Worm (Caenorhabditis elegans) whole organism, midembryonic: Measurements from ENCODE around the gene prx-3.

Source experiments
- T22C8.4 ChIP-seq: fragments of 200-800 bp; sonication (Bioruptor generic); IDR thresholded peaks from 2 replicates; pipeline ENCODE4 v1.3.6; 2022; ENCODE audit warnings: missing genetic modification characterization, missing compliant biosample characterization
- cog-1 ChIP-seq: sonication (generic microtip); optimal IDR thresholded peaks from 2 replicates; lab custom pipeline; 2016; ENCODE audit warnings: missing genetic modification characterization, missing compliant biosample characterization
- flt-1 ChIP-seq: fragments of 200-800 bp; sonication (Bioruptor generic); IDR thresholded peaks from 2 replicates; pipeline ENCODE4 v1.3.6; 2022; ENCODE audit warnings: missing genetic modification characterization, missing compliant biosample characterization
- klf-2 ChIP-seq: fragments of 200-800 bp; sonication (Bioruptor generic); conservative IDR thresholded peaks from 2 replicates; pipeline ENCODE4 v1.3.6; 2022; ENCODE audit warnings: missing genetic modification reagents, missing genetic modification characterization, missing compliant biosample characterization
- med-1 ChIP-seq: sonication (generic microtip); optimal IDR thresholded peaks from 2 replicates; lab custom pipeline; 2017; ENCODE audit warnings: missing genetic modification characterization, mild to moderate bottlenecking, missing compliant biosample characterization, antibody characterized with exemption, missing genetic modification reagents; ENCODE audit not compliant: insufficient read depth
- ref-1 ChIP-seq: fragments of 200-800 bp; sonication (Bioruptor generic); conservative IDR thresholded peaks from 2 replicates; pipeline ENCODE4 v1.3.6; 2022; ENCODE audit warnings: missing genetic modification reagents, missing genetic modification characterization, missing compliant biosample characterization
- tab-1 ChIP-seq: fragments of 200-800 bp; sonication (Bioruptor generic); IDR thresholded peaks from 2 replicates; pipeline ENCODE4 v1.3.6; 2022; ENCODE audit warnings: missing genetic modification characterization, missing compliant biosample characterization
- ztf-23 ChIP-seq: fragments of 200-800 bp; sonication (Bioruptor generic); IDR thresholded peaks from 2 replicates; pipeline ENCODE4 v1.3.6; 2022; ENCODE audit warnings: missing genetic modification reagents, missing genetic modification characterization, missing compliant biosample characterization
- ztf-29 ChIP-seq: fragments of 200-800 bp; sonication (Bioruptor generic); IDR thresholded peaks from 2 replicates; pipeline ENCODE4 v1.3.6; 2022; ENCODE audit warnings: missing genetic modification reagents, missing genetic modification characterization, missing compliant biosample characterization

prx-3 gene

DNA sequence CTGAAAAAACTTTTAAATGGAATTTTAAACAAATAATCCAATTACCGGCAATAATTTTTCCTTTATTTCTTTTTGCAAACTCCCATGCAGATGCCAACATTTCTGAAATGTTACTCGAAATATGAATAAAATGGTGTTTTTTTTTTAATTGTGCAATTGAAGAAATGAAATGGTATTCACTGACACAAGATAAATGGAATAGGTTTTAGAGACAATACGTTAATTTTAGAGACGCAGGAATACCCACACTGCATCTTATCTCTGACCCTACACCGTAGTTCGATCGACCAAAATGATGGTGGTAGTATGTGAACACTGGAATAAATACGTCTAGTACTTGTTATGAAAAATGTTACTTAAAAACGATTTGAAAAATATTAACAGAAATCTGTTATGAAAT lies at the start of gene prx-3:
Gene prx-3, minus strand, starts transcription at position 101 of the 400 bp plus-strand sequence.
- no peak for TF ChIP-seq ztf-23 (GFP tag; lab: Robert Waterston, UW)
- no peak for TF ChIP-seq klf-2 (GFP tag; lab: Robert Waterston, UW)
- TF ChIP-seq T22C8.4 (GFP tag; lab: Robert Waterston, UW), result no peak
- TF ChIP-seq med-1 (GFP tag; lab: Kevin White, UChicago), result no peak
- no peak for TF ChIP-seq flt-1
- no peak for TF ChIP-seq ref-1 (GFP tag; lab: Robert Waterston, UW)
- no peak for TF ChIP-seq ztf-29 (GFP tag; lab: Robert Waterston, UW)
- TF ChIP-seq cog-1 (tag; lab: Kevin White, UChicago), result no peak
- no peak for TF ChIP-seq tab-1

DNA sequence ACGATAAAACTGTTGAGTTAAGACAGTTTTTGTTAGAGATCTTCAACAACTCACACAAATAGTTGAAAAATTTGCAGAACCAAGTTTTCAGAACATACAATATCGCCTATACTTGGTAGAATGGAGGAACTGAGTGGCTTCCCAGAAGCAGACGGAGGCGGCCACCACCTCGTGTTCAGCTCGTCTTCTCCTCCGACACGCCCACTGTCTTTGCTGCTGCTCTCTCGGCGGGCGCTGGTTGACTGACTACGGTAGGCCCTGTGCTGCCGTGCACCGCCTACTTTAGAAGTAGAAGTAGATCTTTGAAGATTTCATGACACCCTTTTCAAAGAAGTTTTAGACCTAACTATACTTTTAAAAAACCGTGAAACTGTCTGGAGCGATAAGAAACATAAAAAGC lies 49.3 kb upstream of the prx-3 start:
- no peak for TF ChIP-seq ref-1 (GFP tag; lab: Robert Waterston, UW)
- no peak for TF ChIP-seq tab-1
- no peak for TF ChIP-seq T22C8.4 (GFP tag; lab: Robert Waterston, UW)
- no peak for TF ChIP-seq cog-1 (tag; lab: Kevin White, UChicago)
- no peak for TF ChIP-seq flt-1
- TF ChIP-seq klf-2 (GFP tag; lab: Robert Waterston, UW), result no peak
- no peak for TF ChIP-seq ztf-23 (GFP tag; lab: Robert Waterston, UW)
- no peak for TF ChIP-seq med-1 (GFP tag; lab: Kevin White, UChicago)

DNA sequence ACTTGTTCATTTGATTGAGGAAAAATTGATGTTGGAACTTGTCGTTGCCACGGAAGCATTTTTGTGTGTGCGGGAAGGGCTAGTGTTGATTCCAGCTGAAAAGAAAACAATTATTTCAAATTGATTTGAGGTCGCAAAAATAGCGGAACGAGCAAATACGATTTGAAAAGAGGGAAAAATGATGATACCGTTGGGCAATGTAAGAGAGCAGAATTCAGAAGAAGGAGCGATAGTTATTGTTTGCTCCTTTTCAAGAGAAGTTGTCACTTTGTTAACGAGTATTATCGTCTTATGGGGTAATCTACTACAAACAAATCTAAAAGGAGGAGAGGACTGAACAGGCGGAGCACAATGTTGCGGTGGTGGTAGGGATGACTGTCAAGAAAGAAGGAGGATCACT lies 47.7 kb upstream of the prx-3 start, which contains the start of gene odd-2:
Gene odd-2, minus strand, starts transcription at position 101 of the 400 bp plus-strand sequence.
- TF ChIP-seq ztf-29 (GFP tag; lab: Robert Waterston, UW) (no peak), ztf-23 (GFP tag; lab: Robert Waterston, UW) (no peak), med-1 (GFP tag; lab: Kevin White, UChicago) (no peak), ref-1 (GFP tag; lab: Robert Waterston, UW) (no peak), T22C8.4 (GFP tag; lab: Robert Waterston, UW) (no peak), flt-1 (no peak), cog-1 (tag; lab: Kevin White, UChicago) (no peak), tab-1 (no peak), klf-2 (GFP tag; lab: Robert Waterston, UW) (no peak)

DNA sequence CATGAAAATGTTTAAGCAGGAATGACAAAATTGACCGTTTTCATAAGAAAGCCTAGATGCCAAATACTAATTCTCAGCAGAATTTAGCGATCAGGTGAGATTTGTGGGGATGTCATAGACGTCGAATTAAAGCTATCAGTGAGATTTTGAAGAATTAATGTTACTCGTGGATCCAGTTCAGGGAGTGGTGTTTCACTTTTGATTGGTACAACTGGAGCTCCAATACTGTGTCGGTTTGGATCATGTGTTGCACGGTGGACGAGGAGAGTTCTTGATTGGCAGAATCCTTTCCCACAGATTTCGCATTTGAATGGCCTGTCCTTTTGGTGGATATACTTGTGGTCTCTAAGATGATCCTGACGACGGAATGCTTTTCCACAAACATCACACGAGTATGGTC lies 46.8 kb upstream of the prx-3 start:
- TF ChIP-seq ztf-23 (GFP tag; lab: Robert Waterston, UW) (no peak), cog-1 (tag; lab: Kevin White, UChicago) (no peak), klf-2 (GFP tag; lab: Robert Waterston, UW) (no peak), med-1 (GFP tag; lab: Kevin White, UChicago) (no peak), tab-1 (no peak), ztf-29 (GFP tag; lab: Robert Waterston, UW) (no peak), ref-1 (GFP tag; lab: Robert Waterston, UW) (no peak), flt-1 (no peak), T22C8.4 (GFP tag; lab: Robert Waterston, UW) (no peak)

DNA sequence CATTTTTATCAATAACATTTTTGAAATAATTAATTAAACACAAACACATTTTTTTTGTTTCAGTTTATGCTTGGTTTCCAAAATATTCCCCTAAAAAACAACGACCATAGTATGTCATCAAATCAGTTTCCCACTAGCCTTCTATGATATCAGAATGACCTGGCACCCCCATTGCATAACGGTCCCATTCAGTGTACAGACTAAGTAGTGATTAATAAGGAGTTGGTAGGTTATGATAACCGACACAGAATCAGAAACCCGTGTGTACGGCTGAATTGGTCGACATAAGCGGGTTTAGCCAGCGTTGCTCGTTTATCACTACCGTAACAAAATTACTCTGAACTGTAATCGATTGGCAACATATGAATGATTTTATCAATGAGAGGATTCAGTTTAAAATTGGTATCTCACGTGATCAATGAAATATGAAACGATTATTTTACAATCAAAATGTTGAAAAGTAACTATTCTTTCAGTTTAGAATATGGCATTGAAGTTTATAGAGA lies 44.7 kb upstream of the prx-3 start:
- TF ChIP-seq ztf-23 (GFP tag; lab: Robert Waterston, UW) (no peak), klf-2 (GFP tag; lab: Robert Waterston, UW) (no peak)

DNA sequence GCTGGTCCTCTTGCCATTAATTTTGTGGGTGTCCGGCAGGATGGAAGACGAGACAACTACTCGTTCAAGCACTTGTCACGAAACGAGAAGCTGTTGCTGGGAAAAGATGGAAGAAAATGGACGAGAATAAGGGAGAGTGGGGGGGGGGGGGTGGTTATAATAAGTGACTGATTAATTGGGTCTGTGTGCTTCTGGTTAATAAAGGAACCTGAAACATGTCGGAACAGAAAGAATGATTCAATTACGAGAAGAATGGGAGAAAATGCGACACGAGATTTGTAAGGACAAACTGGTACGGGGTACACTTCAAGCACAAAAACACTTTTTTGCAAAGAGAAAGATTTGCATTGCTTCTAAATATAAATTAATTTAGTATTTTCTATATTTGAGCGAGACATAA lies 42.7 kb upstream of the prx-3 start:
- TF ChIP-seq T22C8.4 (GFP tag; lab: Robert Waterston, UW), result no peak
- TF ChIP-seq ref-1 (GFP tag; lab: Robert Waterston, UW), result no peak

DNA sequence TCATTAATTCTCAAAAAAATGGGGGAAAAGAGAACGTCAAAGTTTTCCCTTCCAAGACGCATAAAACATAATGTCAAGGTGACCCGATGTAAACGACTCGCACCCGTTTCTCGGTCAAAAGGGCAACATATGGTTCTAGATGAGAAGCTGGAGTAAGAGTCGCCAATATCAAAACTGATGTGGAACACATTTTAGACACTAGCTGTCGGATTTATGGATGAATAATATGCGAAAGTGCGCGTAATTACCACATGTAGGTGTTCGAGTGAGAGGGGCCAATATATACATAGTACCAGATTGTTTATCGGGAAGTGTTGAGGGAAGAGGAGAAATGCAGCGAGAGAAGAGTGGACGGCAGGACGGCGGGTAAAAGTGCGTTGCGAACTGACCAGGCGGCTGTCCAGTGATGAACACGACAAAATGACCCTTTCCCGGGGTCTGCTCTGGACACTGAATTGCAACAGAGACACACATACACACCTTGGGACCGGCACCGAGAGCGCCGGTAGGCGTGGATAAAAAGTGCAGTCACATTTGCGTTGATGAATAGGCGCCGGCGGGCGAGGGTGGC lies 38.3 kb upstream of the prx-3 start:
- no peak for TF ChIP-seq klf-2 (GFP tag; lab: Robert Waterston, UW)
- TF ChIP-seq ztf-29 (GFP tag; lab: Robert Waterston, UW), result no peak
- no peak for TF ChIP-seq med-1 (GFP tag; lab: Kevin White, UChicago)
- TF ChIP-seq ztf-23 (GFP tag; lab: Robert Waterston, UW), result no peak
- TF ChIP-seq flt-1, result no peak

DNA sequence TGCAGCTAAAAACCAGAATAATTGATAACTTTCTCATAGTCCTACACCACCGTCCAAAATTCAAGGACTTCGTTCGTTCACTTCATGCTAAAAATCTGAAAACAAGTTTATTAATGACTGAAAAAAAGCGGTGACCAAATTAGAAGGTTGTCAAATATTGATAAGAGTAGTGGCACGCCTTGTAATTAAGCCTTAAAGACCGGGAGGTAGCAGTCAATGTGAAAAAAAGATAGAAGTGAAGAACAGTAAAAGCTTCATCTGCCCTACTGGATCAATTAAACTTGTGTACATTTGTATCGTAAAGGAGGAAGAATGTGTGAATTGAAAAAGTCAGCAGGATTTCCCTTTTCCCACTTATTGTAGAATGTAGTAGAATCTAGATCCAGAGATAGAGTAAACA lies 37.7 kb upstream of the prx-3 start, which contains the start of gene tag-275:
Gene tag-275, minus strand, starts transcription at position 101 of the 400 bp plus-strand sequence.
- TF ChIP-seq ztf-23 (GFP tag; lab: Robert Waterston, UW) (no peak), ztf-29 (GFP tag; lab: Robert Waterston, UW) (no peak), ref-1 (GFP tag; lab: Robert Waterston, UW) (no peak), cog-1 (tag; lab: Kevin White, UChicago) (no peak), flt-1 (no peak), klf-2 (GFP tag; lab: Robert Waterston, UW) (no peak), T22C8.4 (GFP tag; lab: Robert Waterston, UW) (no peak), tab-1 (no peak), med-1 (GFP tag; lab: Kevin White, UChicago) (no peak)

DNA sequence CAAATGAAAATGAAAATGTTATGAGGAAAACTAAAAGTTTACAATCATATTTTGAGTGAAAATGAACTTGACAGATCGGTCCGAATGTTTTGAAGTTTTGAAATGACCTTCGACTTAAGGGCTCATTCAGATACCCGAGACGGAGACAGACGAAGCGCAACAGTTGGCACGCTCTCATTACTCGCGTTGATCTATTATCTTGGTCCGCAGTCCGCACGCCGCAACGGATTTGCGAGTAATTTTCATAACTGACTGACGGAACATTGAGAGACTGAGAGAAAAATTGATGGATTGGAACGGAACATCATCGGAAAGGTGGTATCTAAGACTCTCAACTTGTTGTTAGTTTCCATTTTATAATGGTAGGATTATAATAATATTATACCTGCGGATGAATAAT lies 33.2 kb upstream of the prx-3 start:
- TF ChIP-seq tab-1 (no peak), klf-2 (GFP tag; lab: Robert Waterston, UW) (no peak), flt-1 (no peak), med-1 (GFP tag; lab: Kevin White, UChicago) (no peak), T22C8.4 (GFP tag; lab: Robert Waterston, UW) (no peak), cog-1 (tag; lab: Kevin White, UChicago) (no peak), ztf-23 (GFP tag; lab: Robert Waterston, UW) (no peak), ref-1 (GFP tag; lab: Robert Waterston, UW) (no peak), ztf-29 (GFP tag; lab: Robert Waterston, UW) (no peak)

DNA sequence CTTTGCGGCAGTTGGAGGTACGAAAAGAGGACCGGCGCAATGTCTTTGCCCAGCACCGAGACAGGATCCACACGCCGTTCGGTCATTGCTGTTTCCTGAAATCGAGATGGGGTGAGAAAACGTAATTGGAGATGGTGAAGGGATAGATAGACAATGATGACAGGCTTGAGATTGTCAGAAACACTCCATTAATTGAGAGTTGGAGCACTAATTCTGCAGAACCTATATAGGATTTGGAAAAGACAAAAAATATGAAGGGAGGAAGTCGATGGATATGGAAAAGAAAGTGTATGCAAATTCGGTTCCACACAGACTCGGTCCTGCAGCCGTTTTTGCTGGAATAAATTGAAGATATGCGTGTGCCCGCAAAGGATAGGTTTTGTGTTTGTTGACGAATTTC lies 25.5 kb upstream of the prx-3 start, which contains the start of gene Y72A10A.1:
Gene Y72A10A.1, minus strand, starts transcription at position 101 of the 400 bp plus-strand sequence.
- TF ChIP-seq ztf-29 (GFP tag; lab: Robert Waterston, UW) (no peak), ref-1 (GFP tag; lab: Robert Waterston, UW) (no peak), T22C8.4 (GFP tag; lab: Robert Waterston, UW) (no peak), flt-1 (no peak), cog-1 (tag; lab: Kevin White, UChicago) (no peak), klf-2 (GFP tag; lab: Robert Waterston, UW) (no peak), ztf-23 (GFP tag; lab: Robert Waterston, UW) (no peak), med-1 (GFP tag; lab: Kevin White, UChicago) (no peak), tab-1 (no peak)
